Worm (Caenorhabditis elegans) whole organism, L4/young adult: ENCODE data around the gene ZK1320.13.

Experiments used
- W03F9.2 ChIP-seq: fragments of 150-350 bp; optimal IDR thresholded peaks from 2 replicates; lab custom pipeline; 2014; ENCODE audit warnings: missing biosample characterization, missing genetic modification characterization
- dao-5 ChIP-seq: sonication (generic microtip); optimal IDR thresholded peaks from 2 replicates; lab custom pipeline; 2016; ENCODE audit warnings: missing genotype, missing genetic modification characterization, moderate library complexity, missing compliant biosample characterization
- him-1 ChIP-seq: sonication (generic microtip); optimal IDR thresholded peaks from 2 replicates; lab custom pipeline; 2016; ENCODE audit warnings: missing genotype, missing genetic modification reagents, missing genetic modification characterization, missing compliant biosample characterization

DNA sequence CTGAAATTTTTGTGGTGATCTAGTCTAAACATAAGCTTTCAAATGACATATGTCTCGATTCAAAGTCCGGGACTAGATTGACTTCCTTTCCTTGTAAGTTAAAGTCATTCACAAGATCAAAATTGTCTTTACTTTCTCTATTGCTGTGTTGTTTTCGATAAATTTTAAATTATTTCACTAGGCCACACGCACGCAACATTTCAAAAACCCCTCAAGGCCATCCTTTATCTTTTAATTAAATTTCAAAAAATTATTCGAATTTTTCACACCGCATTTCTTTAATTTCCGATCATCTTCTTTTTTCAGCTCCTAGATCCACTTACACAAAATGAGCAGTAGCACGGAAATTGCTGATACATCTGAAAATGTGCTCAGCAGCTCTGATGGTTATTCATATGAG is 44.3 kb upstream of the ZK1320.13 start, which contains the start of gene ZK1307.7:
- TF ChIP-seq W03F9.2 (tag; lab: Kevin White, UChicago) (no peak), dao-5 (tag; lab: Kevin White, UChicago) (no peak), him-1 (tag; lab: Kevin White, UChicago) (no peak)
